Worm (Caenorhabditis elegans) whole organism, L4/young adult: Measurements from ENCODE around the gene F14F9.2.

Experiments
- W03F9.2 ChIP-seq: fragments of 150-350 bp; optimal IDR thresholded peaks from 2 replicates; lab custom pipeline; 2014; ENCODE audit warnings: missing biosample characterization, missing genetic modification characterization
- dao-5 ChIP-seq: sonication (generic microtip); optimal IDR thresholded peaks from 2 replicates; lab custom pipeline; 2016; ENCODE audit warnings: missing genotype, missing genetic modification characterization, moderate library complexity, missing compliant biosample characterization
- him-1 ChIP-seq: sonication (generic microtip); optimal IDR thresholded peaks from 2 replicates; lab custom pipeline; 2016; ENCODE audit warnings: missing genotype, missing genetic modification reagents, missing genetic modification characterization, missing compliant biosample characterization

ce11 chrV:5181612-5182011, 37.0 kb downstream of the F14F9.2 start, which contains the start of gene C03A7.2:
- TF ChIP-seq him-1 (no peak), dao-5 (tag; lab: Kevin White, UChicago) (no peak), W03F9.2 (no peak)
